Worm (Caenorhabditis elegans) whole organism, late embryonic: ENCODE measurements around the gene tmem-258.

ENCODE experiments used
- dve-1 ChIP-seq: sonication (generic microtip); optimal IDR thresholded peaks from 2 replicates; lab custom pipeline; 2017; ENCODE audit warnings: antibody characterized with exemption, mild to moderate bottlenecking, missing genetic modification characterization, missing compliant biosample characterization
- npax-4 ChIP-seq: sonication (generic microtip); optimal IDR thresholded peaks from 2 replicates; lab custom pipeline; 2016; ENCODE audit warnings: missing genetic modification characterization, missing compliant biosample characterization
- unc-42 ChIP-seq: sonication (generic microtip); optimal IDR thresholded peaks from 2 replicates; lab custom pipeline; 2016; ENCODE audit warnings: missing genotype, missing genetic modification characterization, missing compliant biosample characterization

DNA sequence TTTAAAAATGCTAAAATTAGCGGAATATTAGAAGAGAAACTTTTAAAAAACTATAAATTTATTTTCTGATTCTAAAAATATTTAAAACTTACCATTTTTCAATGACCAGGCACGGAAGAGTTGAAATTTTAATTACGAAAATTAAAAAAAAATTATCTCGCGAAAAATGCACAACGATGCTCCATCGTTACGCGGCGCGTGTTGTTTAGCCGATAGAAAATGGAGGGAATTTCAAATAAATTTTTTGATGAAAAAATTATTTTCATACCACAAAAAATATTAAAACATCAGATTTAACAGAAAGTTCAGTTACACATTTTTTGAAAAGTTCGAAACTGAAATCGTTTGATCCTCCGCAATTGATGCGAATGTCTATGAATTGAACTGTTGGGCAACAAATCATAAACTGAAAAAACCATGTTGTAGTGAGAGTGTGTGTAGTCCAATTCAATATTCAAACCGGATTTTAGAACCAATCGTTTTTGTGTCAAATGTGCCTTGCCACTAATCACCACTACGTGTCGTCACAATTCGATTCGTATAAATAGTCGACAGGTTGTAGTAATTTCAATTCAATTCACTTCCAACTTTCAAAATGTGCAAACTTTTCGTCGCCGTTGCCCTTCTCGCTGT, 11.7 kb upstream of the tmem-258 start, which contains the start of the genes tofu-2 and spig-1:
- no peak for TF ChIP-seq dve-1 (tag; lab: Kevin White, UChicago)
- no peak for TF ChIP-seq npax-4 (tag; lab: Kevin White, UChicago)
- TF ChIP-seq unc-42 (tag; lab: Kevin White, UChicago) = no peak
